Fruit fly (Drosophila melanogaster): ENCODE results near the gene Teh4.

- TF ChIP-seq Abd-B (GFP tag; optimal IDR thresholded peaks at IDR 0.05), result no peak
- no peak for TF ChIP-seq Mio (GFP tag; optimal IDR thresholded peaks at IDR 0.05)
- no peak for TF ChIP-seq fru (GFP tag; optimal IDR thresholded peaks at IDR 0.05)
- TF ChIP-seq Myc (optimal IDR thresholded peaks at IDR 0.05), result no peak
- TF ChIP-seq ey (GFP tag; optimal IDR thresholded peaks at IDR 0.05), result no peak
- TF ChIP-seq usp (GFP tag; optimal IDR thresholded peaks at IDR 0.05), result no peak
- no peak for TF ChIP-seq OdsH (GFP tag; optimal IDR thresholded peaks at IDR 0.05)
Observed at dm6 chr3L:4225647-4226470, 47.8 kb upstream of the Teh4 start.

All from whole organism, wandering third instar larva.